Fruit fly (Drosophila melanogaster): Measurements from ENCODE around the gene tadr.

Gene tadr

DNA sequence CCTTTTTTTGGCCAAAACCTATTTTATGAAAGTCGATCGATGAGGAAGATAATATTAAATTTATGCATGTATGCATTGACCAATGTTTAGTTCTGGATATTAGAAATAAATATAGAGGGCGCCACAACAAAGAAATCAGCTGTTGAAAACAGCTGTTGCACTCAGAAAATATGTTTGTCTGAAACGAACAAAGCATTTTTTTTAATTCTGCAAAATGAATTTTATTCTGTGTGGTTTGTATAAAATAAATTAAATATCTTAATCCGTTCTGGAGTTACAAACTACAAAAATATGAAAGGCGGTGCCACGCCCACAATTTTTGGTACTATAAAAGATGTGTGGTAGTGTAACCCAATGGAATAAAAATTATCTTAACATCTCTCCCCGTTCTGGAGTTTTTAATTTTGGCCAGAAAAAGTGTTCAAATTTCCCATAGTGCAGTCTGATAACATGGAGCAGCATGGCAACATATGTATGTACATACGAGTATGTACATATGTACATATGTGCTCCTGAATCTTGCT lies 33.6 kb downstream of the tadr start (continued):
- TF ChIP-seq CG17829 (tag; optimal IDR thresholded peaks at IDR 0.05) (peak; percentile 60), Poxn (GFP tag; IDR thresholded peaks at IDR 0.05) (no peak), CG15073 (GFP tag; optimal IDR thresholded peaks at IDR 0.05) (no peak), CG7786 (GFP tag; optimal IDR thresholded peaks at IDR 0.05) (no peak), MBD-R2 (GFP tag; IDR thresholded peaks at IDR 0.05) (peak; percentile 15; the same call in 1 of the 2 replicates), Vsx1 (GFP tag; optimal IDR thresholded peaks at IDR 0.05) (peak; percentile 48), nerfin-1 (tag; optimal IDR thresholded peaks at IDR 0.05) (peak; percentile 12), Hr51 (GFP tag; optimal IDR thresholded peaks at IDR 0.05) (peak; percentile 33 to 74), CG7928 (GFP tag; optimal IDR thresholded peaks at IDR 0.05) (no peak), CG12219 (GFP tag; optimal IDR thresholded peaks at IDR 0.05) (peak; percentile 59), CG42726 (GFP tag; IDR thresholded peaks at IDR 0.05; ENCODE audit: partially characterized antibody) (no peak), TFAM (GFP tag; optimal IDR thresholded peaks at IDR 0.05) (no peak), CG4404 (GFP tag; IDR thresholded peaks at IDR 0.05) (no peak; the same call in 1 of the 2 replicates), sisA (GFP tag; IDR thresholded peaks at IDR 0.05) (no peak; the same call in 1 of the 2 replicates), CG10147 (GFP tag; optimal IDR thresholded peaks at IDR 0.05) (peak; percentile 43), Spps (tag; optimal IDR thresholded peaks at IDR 0.05) (peak; percentile 37), CG13624 (GFP tag; optimal IDR thresholded peaks at IDR 0.05) (peak; percentile 19), chinmo (GFP tag; IDR thresholded peaks at IDR 0.05; ENCODE audit: partially characterized antibody) (no peak), Atf3 (GFP tag; optimal IDR thresholded peaks at IDR 0.05) (peak; percentile 33), CG17328 (GFP tag; IDR thresholded peaks at IDR 0.05) (peak; percentile 43; the same call in 1 of the 2 replicates), CG14441 (GFP tag; IDR thresholded peaks at IDR 0.05) (0 out of 2 replicates have a peak, but pooled peaks have one; percentile 37), gfzf (GFP tag; optimal IDR thresholded peaks at IDR 0.05) (no peak), seq (GFP tag; IDR thresholded peaks at IDR 0.05) (peak; percentile 48; the same call in 1 of the 2 replicates), sna (GFP tag; IDR thresholded peaks at IDR 0.05; ENCODE audit: partially characterized antibody) (no peak), NK7.1 (GFP tag; optimal IDR thresholded peaks at IDR 0.05) (no peak), CG11093 (GFP tag; IDR thresholded peaks at IDR 0.05) (no peak), nerfin-2 (GFP tag; IDR thresholded peaks at IDR 0.05; ENCODE audit: partially characterized antibody) (no peak), Mrtf (GFP tag; IDR thresholded peaks at IDR 0.05) (no peak), CG3847 (GFP tag; IDR thresholded peaks at IDR 0.05) (peak; percentile 43; the same call in 1 of the 2 replicates), trem (tag; optimal IDR thresholded peaks at IDR 0.05) (peak; percentile 40), luna (GFP tag; optimal IDR thresholded peaks at IDR 0.05) (no peak), CG11085 (GFP tag; IDR thresholded peaks at IDR 0.05) (no peak), hkb (optimal IDR thresholded peaks at IDR 0.05) (no peak), hkb (GFP tag; IDR thresholded peaks at IDR 0.05) (peak; percentile 69), al (GFP tag; IDR thresholded peaks at IDR 0.05) (no peak), Atf6 (GFP tag; IDR thresholded peaks at IDR 0.05) (0 out of 2 replicates have a peak, but pooled peaks have one; percentile 30), CG8765 (GFP tag; IDR thresholded peaks at IDR 0.05) (no peak), Antp (GFP tag; optimal IDR thresholded peaks at IDR 0.05) (peak; percentile 8), CG16863 (GFP tag; optimal IDR thresholded peaks at IDR 0.05) (peak; percentile 53), NC2β (GFP tag; optimal IDR thresholded peaks at IDR 0.05) (peak; percentile 24), CG17568 (GFP tag; optimal IDR thresholded peaks at IDR 0.05) (peak; percentile 9), CG2678 (tag; optimal IDR thresholded peaks at IDR 0.05) (peak; percentile 63), ems (GFP tag; optimal IDR thresholded peaks at IDR 0.05) (peak; percentile 44), CG7963 (GFP tag; IDR thresholded peaks at IDR 0.05; ENCODE audit: partially characterized antibody) (no peak), CG8290 (GFP tag; optimal IDR thresholded peaks at IDR 0.05) (peak; percentile 67), CG8290 (tag; optimal IDR thresholded peaks at IDR 0.05) (peak; percentile 2 to 60), ab (GFP tag; optimal IDR thresholded peaks at IDR 0.05) (peak; percentile 8), CG1602 (GFP tag; optimal IDR thresholded peaks at IDR 0.05) (peak; percentile 33), CG10431 (GFP tag; optimal IDR thresholded peaks at IDR 0.05) (no peak), sens-2 (GFP tag; IDR thresholded peaks at IDR 0.05) (no peak), Xbp1 (GFP tag; optimal IDR thresholded peaks at IDR 0.05) (peak; percentile 70)

All from whole organism, embryonic.